In genomic region chr3L:4071561-4072049, dm6 we compare ENCODE assay signal across 1 fruit fly cellular context.
A peak's percentile ranks its signal among the peaks of the same experiment; 100 is the strongest.
TF ChIP-seq lines count a peak whose summit lies in the region.

TSS of gene wit (minus strand) at chr3L:4071717.

TF ChIP-seq in whole organism, embryonic, 481 proteins besides CTCF, POLR2A, EP300 and RAD21 (continued from another document):
- no peak for TF ChIP-seq Dref (GFP tag; IDR thresholded peaks at IDR 0.05; lab: Robert Waterston, UW)
- TF ChIP-seq twi (tag; optimal IDR thresholded peaks at IDR 0.05; lab: Kevin White, UChicago): no peak
- TF ChIP-seq bsh (GFP tag; optimal IDR thresholded peaks at IDR 0.05; lab: Kevin White, UChicago): peak in 1 of 2 experiments; percentile 31
- TF ChIP-seq CG5180 (GFP tag; optimal IDR thresholded peaks at IDR 0.05; lab: Kevin White, UChicago): no peak
- peak; percentile 24 for TF ChIP-seq CG15269 (tag; optimal IDR thresholded peaks at IDR 0.05; lab: Kevin White, UChicago)
- TF ChIP-seq CG34422 (GFP tag; IDR thresholded peaks at IDR 0.05; lab: Robert Waterston, UW): peak; percentile 79; the same call in 1 of the 3 replicates
- TF ChIP-seq scrt (GFP tag; optimal IDR thresholded peaks at IDR 0.05; lab: Kevin White, UChicago): peak; percentile 98
- peak; percentile 26 for TF ChIP-seq HmgZ (tag; optimal IDR thresholded peaks at IDR 0.05; lab: Kevin White, UChicago)
- no peak for TF ChIP-seq CG12942 (GFP tag; optimal IDR thresholded peaks at IDR 0.05; lab: Kevin White, UChicago)
- no peak for TF ChIP-seq CG2712 (tag; optimal IDR thresholded peaks at IDR 0.05; lab: Kevin White, UChicago)
- TF ChIP-seq ranshi (GFP tag; IDR thresholded peaks at IDR 0.05; lab: Robert Waterston, UW): peak; percentile 11; the same call in 1 of the 2 replicates
- peak; percentile 22 for TF ChIP-seq pho (GFP tag; optimal IDR thresholded peaks at IDR 0.05; lab: Kevin White, UChicago)
- TF ChIP-seq gt (GFP tag; IDR thresholded peaks at IDR 0.05; lab: Robert Waterston, UW): no peak
- TF ChIP-seq CG9215 (GFP tag; IDR thresholded peaks at IDR 0.05; lab: Robert Waterston, UW): no peak
- TF ChIP-seq emc (GFP tag; optimal IDR thresholded peaks at IDR 0.05; lab: Kevin White, UChicago): no peak
- no peak for TF ChIP-seq aop (GFP tag; IDR thresholded peaks at IDR 0.05; lab: Robert Waterston, UW)
- TF ChIP-seq CG13287 (GFP tag; IDR thresholded peaks at IDR 0.05; lab: Robert Waterston, UW; ENCODE audit: partially characterized antibody): peak; percentile 73
- TF ChIP-seq jing (GFP tag; optimal IDR thresholded peaks at IDR 0.05; lab: Kevin White, UChicago): no peak
- TF ChIP-seq ash1 (GFP tag; optimal IDR thresholded peaks at IDR 0.05; lab: Kevin White, UChicago): no peak
- no peak for TF ChIP-seq mld (GFP tag; IDR thresholded peaks at IDR 0.05; lab: Robert Waterston, UW; ENCODE audit: partially characterized antibody)
- no peak for TF ChIP-seq CG7839 (tag; optimal IDR thresholded peaks at IDR 0.05; lab: Kevin White, UChicago)
- TF ChIP-seq lab (GFP tag; optimal IDR thresholded peaks at IDR 0.05; lab: Kevin White, UChicago): peak; percentile 60
- peak; percentile 35 for TF ChIP-seq Mes4 (GFP tag; optimal IDR thresholded peaks at IDR 0.05; lab: Kevin White, UChicago)
- no peak for TF ChIP-seq CG16779 (GFP tag; IDR thresholded peaks at IDR 0.05; lab: Robert Waterston, UW)
- TF ChIP-seq otp (GFP tag; IDR thresholded peaks at IDR 0.05; lab: Robert Waterston, UW): peak; percentile 58; the same call in 2 of the 3 replicates
- TF ChIP-seq CG6791 (GFP tag; IDR thresholded peaks at IDR 0.05; lab: Robert Waterston, UW; ENCODE audit: partially characterized antibody): no peak
- TF ChIP-seq slou (GFP tag; optimal IDR thresholded peaks at IDR 0.05; lab: Kevin White, UChicago): no peak
- TF ChIP-seq p53 (GFP tag; optimal IDR thresholded peaks at IDR 0.05; lab: Kevin White, UChicago): no peak
- TF ChIP-seq fd102C (GFP tag; optimal IDR thresholded peaks at IDR 0.05; lab: Kevin White, UChicago): no peak
- TF ChIP-seq Fer3 (tag; optimal IDR thresholded peaks at IDR 0.05; lab: Kevin White, UChicago): no peak
- TF ChIP-seq Spps (tag; optimal IDR thresholded peaks at IDR 0.05; lab: Kevin White, UChicago): no peak
- no peak for TF ChIP-seq BEAF-32 (GFP tag; optimal IDR thresholded peaks at IDR 0.05; lab: Kevin White, UChicago)
- no peak for TF ChIP-seq CG14667 (GFP tag; IDR thresholded peaks at IDR 0.05; lab: Robert Waterston, UW)
- peak; percentile 57 for TF ChIP-seq Vsx1 (GFP tag; optimal IDR thresholded peaks at IDR 0.05; lab: Kevin White, UChicago)
- no peak for TF ChIP-seq nerfin-1 (tag; optimal IDR thresholded peaks at IDR 0.05; lab: Kevin White, UChicago)
- no peak for TF ChIP-seq CG30020 (tag; optimal IDR thresholded peaks at IDR 0.05; lab: Kevin White, UChicago)
- TF ChIP-seq CG9797 (GFP tag; optimal IDR thresholded peaks at IDR 0.05; lab: Kevin White, UChicago): no peak
- no peak; the same call in 2 of the 3 replicates for TF ChIP-seq so (GFP tag; IDR thresholded peaks at IDR 0.05; lab: Robert Waterston, UW)
- no peak for TF ChIP-seq Atf3 (GFP tag; optimal IDR thresholded peaks at IDR 0.05; lab: Kevin White, UChicago)
- TF ChIP-seq bcd (GFP tag; optimal IDR thresholded peaks at IDR 0.05; lab: Kevin White, UChicago): no peak
- TF ChIP-seq CG14014 (GFP tag; IDR thresholded peaks at IDR 0.05; lab: Robert Waterston, UW): 0 out of 2 replicates have a peak, but pooled peaks have one; percentile 13
- no peak for TF ChIP-seq vfl (GFP tag; optimal IDR thresholded peaks at IDR 0.05; lab: Kevin White, UChicago)
- no peak for TF ChIP-seq pros (GFP tag; optimal IDR thresholded peaks at IDR 0.05; lab: Kevin White, UChicago)
- TF ChIP-seq CG6254 (GFP tag; optimal IDR thresholded peaks at IDR 0.05; lab: Kevin White, UChicago): no peak
- TF ChIP-seq zf30C (GFP tag; optimal IDR thresholded peaks at IDR 0.05; lab: Kevin White, UChicago): peak; percentile 74
- peak; percentile 5 for TF ChIP-seq Side (GFP tag; optimal IDR thresholded peaks at IDR 0.05; lab: Kevin White, UChicago)
- peak; percentile 46 for TF ChIP-seq CG13296 (GFP tag; optimal IDR thresholded peaks at IDR 0.05; lab: Kevin White, UChicago)
- TF ChIP-seq ken (GFP tag; IDR thresholded peaks at IDR 0.05; lab: Robert Waterston, UW): no peak
- peak; percentile 84 for TF ChIP-seq nom (GFP tag; optimal IDR thresholded peaks at IDR 0.05; lab: Kevin White, UChicago)
- no peak for TF ChIP-seq cato (GFP tag; optimal IDR thresholded peaks at IDR 0.05; lab: Kevin White, UChicago; ENCODE audit: borderline replicate concordance)
- TF ChIP-seq Poxn (GFP tag; IDR thresholded peaks at IDR 0.05; lab: Robert Waterston, UW): no peak
- no peak for TF ChIP-seq CG8478 (optimal IDR thresholded peaks at IDR 0.05; lab: Kevin White, UChicago)
- no peak for TF ChIP-seq Antp (GFP tag; optimal IDR thresholded peaks at IDR 0.05; lab: Kevin White, UChicago)
- TF ChIP-seq CG15073 (GFP tag; optimal IDR thresholded peaks at IDR 0.05; lab: Kevin White, UChicago): no peak
- no peak for TF ChIP-seq Ets97D (GFP tag; optimal IDR thresholded peaks at IDR 0.05; lab: Kevin White, UChicago)
- TF ChIP-seq CG12744 (GFP tag; optimal IDR thresholded peaks at IDR 0.05; lab: Kevin White, UChicago): no peak
- no peak for TF ChIP-seq dati (GFP tag; IDR thresholded peaks at IDR 0.05; lab: Robert Waterston, UW)
- TF ChIP-seq Stat92E (GFP tag; optimal IDR thresholded peaks at IDR 0.05; lab: Kevin White, UChicago): no peak
- no peak for TF ChIP-seq CG9876 (GFP tag; optimal IDR thresholded peaks at IDR 0.05; lab: Kevin White, UChicago)
- TF ChIP-seq br (optimal IDR thresholded peaks at IDR 0.05; lab: Kevin White, UChicago): no peak
- no peak for TF ChIP-seq Kr (GFP tag; optimal IDR thresholded peaks at IDR 0.05; lab: Kevin White, UChicago)
- peak; percentile 41 for TF ChIP-seq eyg (GFP tag; optimal IDR thresholded peaks at IDR 0.05; lab: Kevin White, UChicago)
- TF ChIP-seq CG10267 (tag; optimal IDR thresholded peaks at IDR 0.05; lab: Kevin White, UChicago): no peak
- no peak for TF ChIP-seq ase (GFP tag; IDR thresholded peaks at IDR 0.05; lab: Robert Waterston, UW)
- TF ChIP-seq CG13123 (GFP tag; optimal IDR thresholded peaks at IDR 0.05; lab: Kevin White, UChicago): no peak
- TF ChIP-seq Dad (GFP tag; optimal IDR thresholded peaks at IDR 0.05; lab: Kevin White, UChicago): no peak
- no peak for TF ChIP-seq jumu (GFP tag; optimal IDR thresholded peaks at IDR 0.05; lab: Kevin White, UChicago)
- TF ChIP-seq Oli (tag; optimal IDR thresholded peaks at IDR 0.05; lab: Kevin White, UChicago): no peak
- no peak for TF ChIP-seq ssp (GFP tag; IDR thresholded peaks at IDR 0.05; lab: Robert Waterston, UW)
- TF ChIP-seq wek (GFP tag; optimal IDR thresholded peaks at IDR 0.05; lab: Kevin White, UChicago): peak; percentile 48
- no peak for TF ChIP-seq Ptx1 (GFP tag; IDR thresholded peaks at IDR 0.05; lab: Robert Waterston, UW)
- TF ChIP-seq sc (optimal IDR thresholded peaks at IDR 0.05; lab: Kevin White, UChicago): no peak
- TF ChIP-seq sc (GFP tag; optimal IDR thresholded peaks at IDR 0.05; lab: Kevin White, UChicago): no peak
- 0 out of 2 replicates have a peak, but pooled peaks have one; percentile 17 for TF ChIP-seq Atf6 (GFP tag; IDR thresholded peaks at IDR 0.05; lab: Robert Waterston, UW)
- TF ChIP-seq CG10366 (GFP tag; IDR thresholded peaks at IDR 0.05; lab: Robert Waterston, UW): no peak
- TF ChIP-seq Fer2 (tag; optimal IDR thresholded peaks at IDR 0.05; lab: Kevin White, UChicago): no peak
- no peak for TF ChIP-seq Nf-YA (GFP tag; IDR thresholded peaks at IDR 0.05; lab: Robert Waterston, UW)
- no peak for TF ChIP-seq fd3F (GFP tag; optimal IDR thresholded peaks at IDR 0.05; lab: Kevin White, UChicago)
- TF ChIP-seq gem (tag; optimal IDR thresholded peaks at IDR 0.05; lab: Kevin White, UChicago): peak; percentile 18
- TF ChIP-seq Bgb (GFP tag; IDR thresholded peaks at IDR 0.05; lab: Robert Waterston, UW; ENCODE audit: partially characterized antibody): peak; percentile 49
- TF ChIP-seq GATAe (GFP tag; conservative IDR thresholded peaks at IDR 0.05; lab: Robert Waterston, UW): no peak
- no peak for TF ChIP-seq CG4820 (GFP tag; optimal IDR thresholded peaks at IDR 0.05; lab: Kevin White, UChicago)
- TF ChIP-seq CG4328 (GFP tag; optimal IDR thresholded peaks at IDR 0.05; lab: Kevin White, UChicago): peak; percentile 18
- peak; percentile 58 for TF ChIP-seq unc-4 (GFP tag; IDR thresholded peaks at IDR 0.05; lab: Robert Waterston, UW; ENCODE audit: partially characterized antibody)
- no peak for TF ChIP-seq CG1024 (GFP tag; IDR thresholded peaks at IDR 0.05; lab: Robert Waterston, UW)
- TF ChIP-seq CG6765 (GFP tag; optimal IDR thresholded peaks at IDR 0.05; lab: Kevin White, UChicago): peak; percentile 59
- TF ChIP-seq Dip2 (GFP tag; IDR thresholded peaks at IDR 0.05; lab: Robert Waterston, UW): no peak
- peak; percentile 21; the same call in 1 of the 3 replicates for TF ChIP-seq gce (GFP tag; IDR thresholded peaks at IDR 0.05; lab: Robert Waterston, UW)
- TF ChIP-seq chn (GFP tag; optimal IDR thresholded peaks at IDR 0.05; lab: Kevin White, UChicago): no peak
- TF ChIP-seq CG12104 (GFP tag; optimal IDR thresholded peaks at IDR 0.05; lab: Kevin White, UChicago): no peak
- TF ChIP-seq her (GFP tag; optimal IDR thresholded peaks at IDR 0.05; lab: Kevin White, UChicago): peak; percentile 36
- TF ChIP-seq CG10431 (GFP tag; optimal IDR thresholded peaks at IDR 0.05; lab: Kevin White, UChicago): no peak
- TF ChIP-seq pzg (GFP tag; optimal IDR thresholded peaks at IDR 0.05; lab: Kevin White, UChicago): no peak
- TF ChIP-seq CG7357 (GFP tag; IDR thresholded peaks at IDR 0.05; lab: Robert Waterston, UW): no peak
- no peak for TF ChIP-seq crp (GFP tag; optimal IDR thresholded peaks at IDR 0.05; lab: Kevin White, UChicago)
- no peak for TF ChIP-seq CG11398 (GFP tag; optimal IDR thresholded peaks at IDR 0.05; lab: Kevin White, UChicago)
- TF ChIP-seq Hand (GFP tag; optimal IDR thresholded peaks at IDR 0.05; lab: Kevin White, UChicago): peak; percentile 55
- TF ChIP-seq D19A (tag; optimal IDR thresholded peaks at IDR 0.05; lab: Kevin White, UChicago): no peak
- TF ChIP-seq tio (GFP tag; optimal IDR thresholded peaks at IDR 0.05; lab: Kevin White, UChicago): no peak
